Fruit fly (Drosophila melanogaster) whole organism: ENCODE results near the gene Cdc14.

ENCODE experiments used
- EcR ChIP-seq, 2 experiments: fragments of >200 bp; optimal IDR thresholded peaks; 2 replicates each; lab custom pipeline; 2017; ENCODE audit warnings: missing biosample characterization in 2 of 2, missing genetic modification characterization in 2 of 2, missing genetic modification reagents in 2 of 2
- pan ChIP-seq: fragments of >200 bp; optimal IDR thresholded peaks from 2 replicates; lab custom pipeline; 2017
- psq ChIP-seq: fragments of >200 bp; optimal IDR thresholded peaks from 2 replicates; lab custom pipeline; 2017
- usp ChIP-seq: fragments of >200 bp; optimal IDR thresholded peaks from 2 replicates; lab custom pipeline; 2017; ENCODE audit warnings: missing biosample characterization, missing genetic modification characterization, mixed read lengths

DNA sequence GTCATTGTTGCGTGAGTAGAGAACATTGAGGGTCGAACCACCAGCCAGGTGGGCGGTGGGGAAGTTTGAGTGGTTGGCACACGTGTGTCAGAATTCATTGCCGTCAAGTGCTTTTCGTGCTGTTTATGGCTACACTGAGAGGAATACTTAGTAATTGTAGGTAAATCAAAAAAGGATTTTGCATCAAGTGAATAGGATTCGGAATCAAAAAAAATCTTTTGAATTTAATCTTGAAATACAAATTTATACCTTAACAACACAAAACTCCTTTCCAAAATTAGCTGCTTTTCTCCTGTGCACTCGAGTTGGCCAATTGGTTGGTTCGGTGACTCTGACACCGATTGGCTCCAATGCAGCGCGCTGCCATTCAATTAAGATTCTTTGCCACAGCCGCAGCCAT is 56.0 kb downstream of the Cdc14 start:
- no peak for TF ChIP-seq psq
- no peak for TF ChIP-seq EcR (GFP tag; optimal IDR thresholded peaks at IDR 0.05; lab: Kevin White, UChicago)
- TF ChIP-seq pan (lab: Kevin White, UChicago), result no peak
- TF ChIP-seq usp (GFP tag; lab: Kevin White, UChicago), result no peak
